Worm (Caenorhabditis elegans): ENCODE data around the gene srbc-9.

Gene srbc-9

ce11 chrV:7532947-7533346, 42.7 kb upstream of the srbc-9 start, which contains the start of gene C54F6.3:
Gene C54F6.3, plus strand, starts transcription at chrV:7533247.
- TF ChIP-seq hlh-30 (tag; optimal IDR thresholded peaks at IDR 0.05; ENCODE audit: insufficient read depth) = no peak

DNA sequence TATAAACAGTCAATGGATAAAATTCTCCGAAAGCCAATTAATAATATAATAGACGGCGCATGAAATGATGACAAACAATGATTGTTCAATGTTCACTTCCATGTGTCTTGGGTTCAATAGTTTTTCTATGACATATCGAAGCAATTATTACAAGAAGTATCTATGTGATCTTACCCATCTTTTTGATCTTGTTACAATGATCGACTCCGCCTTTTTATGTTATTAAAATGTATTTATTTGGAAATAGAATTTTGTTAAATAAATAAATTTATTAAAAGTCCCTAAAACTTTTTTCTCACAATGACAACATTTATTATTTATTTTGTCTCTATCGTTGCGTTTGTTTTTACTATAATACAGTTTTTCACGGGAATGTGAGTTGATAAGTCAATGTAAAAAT, 39.6 kb upstream of the srbc-9 start, which contains the start of gene swt-2:
Gene swt-2 (plus strand): TSS at position 301 of the 400 bp plus-strand sequence.
- TF ChIP-seq ceh-6 (GFP tag; optimal IDR thresholded peaks at IDR 0.05) (no peak), rnt-1 (tag; optimal IDR thresholded peaks at IDR 0.05) (no peak), sox-2 (GFP tag; IDR thresholded peaks at IDR 0.05) (no peak), pag-3 (tag; optimal IDR thresholded peaks at IDR 0.05; ENCODE audit: borderline replicate concordance) (no peak), nhr-11 (tag; optimal IDR thresholded peaks at IDR 0.05) (no peak), tbx-7 (tag; optimal IDR thresholded peaks at IDR 0.05) (no peak), unc-55 (GFP tag; optimal IDR thresholded peaks at IDR 0.05) (no peak), ceh-31 (tag; optimal IDR thresholded peaks at IDR 0.05) (no peak), fax-1 (tag; optimal IDR thresholded peaks at IDR 0.05) (no peak), K02D7.2 (tag; optimal IDR thresholded peaks at IDR 0.05) (no peak), ceh-34 (tag; optimal IDR thresholded peaks at IDR 0.05) (no peak), odd-2 (tag; optimal IDR thresholded peaks at IDR 0.05) (no peak), T23F11.4 (GFP tag; optimal IDR thresholded peaks at IDR 0.05) (no peak), che-1 (tag; optimal IDR thresholded peaks at IDR 0.05) (no peak)

DNA sequence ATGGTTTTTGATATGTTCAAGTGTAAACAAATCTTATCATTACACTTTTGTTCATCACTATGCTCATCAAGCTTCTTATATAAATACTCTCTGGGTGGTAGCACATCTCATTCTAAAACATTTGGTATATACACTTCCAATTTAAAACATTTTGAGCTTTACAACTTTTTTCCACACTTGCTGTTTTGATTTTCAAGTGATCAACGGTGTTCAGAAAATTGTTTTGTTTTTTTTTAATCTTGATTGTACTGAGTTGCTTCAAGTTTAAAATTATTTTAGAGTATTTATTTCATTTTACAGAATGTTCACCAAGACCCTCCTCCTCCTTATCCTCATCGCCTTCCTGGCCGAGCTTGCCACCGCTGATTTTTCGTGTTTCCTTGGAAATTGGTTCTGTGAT, 38.6 kb upstream of the srbc-9 start, which contains the start of gene C54F6.5:
Gene C54F6.5 (plus strand): TSS at position 301 of the 400 bp plus-strand sequence.
- TF ChIP-seq sdc-2 (tag; optimal IDR thresholded peaks at IDR 0.05) (no peak), fkh-10 (GFP tag; optimal IDR thresholded peaks at IDR 0.05) (no peak), eyg-1 (tag; optimal IDR thresholded peaks at IDR 0.05) (no peak), ceh-45 (GFP tag; IDR thresholded peaks at IDR 0.05) (no peak), ceh-24 (tag; optimal IDR thresholded peaks at IDR 0.05) (no peak), nhr-232 (tag; optimal IDR thresholded peaks at IDR 0.05) (no peak), ama-1 (optimal IDR thresholded peaks at IDR 0.05) (no peak)

ce11 chrV:7527153-7527552, 36.9 kb upstream of the srbc-9 start, which contains the start of gene C54F6.17:
Gene C54F6.17, plus strand, starts transcription at chrV:7527453.
- TF ChIP-seq sdc-2 (tag; optimal IDR thresholded peaks at IDR 0.05) = no peak
- TF ChIP-seq pqm-1 (tag; optimal IDR thresholded peaks at IDR 0.05) = no peak
- TF ChIP-seq dmd-4 (tag; optimal IDR thresholded peaks at IDR 0.05; ENCODE audit: borderline replicate concordance) = no peak
- no peak for TF ChIP-seq hlh-13 (GFP tag; optimal IDR thresholded peaks at IDR 0.05)
- TF ChIP-seq fkh-10 (GFP tag; optimal IDR thresholded peaks at IDR 0.05) = no peak
- TF ChIP-seq eyg-1 (tag; optimal IDR thresholded peaks at IDR 0.05) = no peak
- no peak for TF ChIP-seq ets-4 (tag; optimal IDR thresholded peaks at IDR 0.05)
- TF ChIP-seq hlh-30 (tag; optimal IDR thresholded peaks at IDR 0.05; ENCODE audit: insufficient read depth) = no peak
- no peak for TF ChIP-seq hlh-8 (tag; optimal IDR thresholded peaks at IDR 0.05)
- no peak for TF ChIP-seq C08G9.2 (tag; optimal IDR thresholded peaks at IDR 0.05)
- no peak for TF ChIP-seq ceh-2 (tag; optimal IDR thresholded peaks at IDR 0.05)
- TF ChIP-seq ztf-16 (tag; optimal IDR thresholded peaks at IDR 0.05) = no peak

DNA sequence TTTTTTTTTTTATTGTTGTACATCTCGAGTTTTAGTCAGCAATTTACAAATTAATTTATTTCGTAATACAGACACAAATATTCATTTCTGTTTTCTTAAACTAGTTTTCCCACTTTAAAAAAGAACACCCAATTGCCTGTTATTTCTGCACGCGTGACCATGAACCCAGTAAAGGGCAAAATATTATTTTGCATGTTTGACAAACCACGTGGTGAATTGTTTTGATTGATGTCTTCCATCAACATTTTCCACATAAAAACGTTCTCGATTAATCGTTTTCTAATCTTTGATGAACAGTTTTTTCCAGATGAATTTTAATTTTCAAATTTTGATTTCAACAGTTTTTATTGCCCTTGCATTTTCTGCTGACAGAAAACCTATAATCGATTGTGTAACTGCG, 35.5 kb upstream of the srbc-9 start, which contains the start of gene C54F6.18:
Gene C54F6.18 (plus strand): TSS at position 301 of the 400 bp plus-strand sequence.
- TF ChIP-seq hlh-13 (GFP tag; optimal IDR thresholded peaks at IDR 0.05) = no peak

DNA sequence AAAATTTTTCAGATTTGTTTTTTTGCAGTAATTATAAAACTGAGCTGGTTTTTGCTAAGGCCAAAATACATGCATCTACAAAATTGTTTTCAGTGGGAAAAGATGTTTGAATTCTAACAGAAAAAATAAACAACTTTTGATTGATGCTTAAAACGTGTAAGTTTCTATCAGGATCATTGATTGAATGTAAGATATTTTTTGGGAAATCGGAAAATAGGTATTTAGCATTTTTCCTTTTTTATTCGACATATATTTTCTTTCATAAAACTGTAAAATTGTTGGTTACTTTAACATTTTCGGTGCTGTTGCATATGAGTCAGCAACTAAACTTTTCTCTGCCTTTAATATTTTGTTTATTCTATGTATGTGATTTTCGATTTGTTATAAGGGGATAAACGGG, 34.2 kb upstream of the srbc-9 start, which contains the start of gene C54F6.20:
Gene C54F6.20 (plus strand): TSS at position 301 of the 400 bp plus-strand sequence.
- TF ChIP-seq tbx-7 (tag; optimal IDR thresholded peaks at IDR 0.05) (no peak), lin-11 (tag; optimal IDR thresholded peaks at IDR 0.05) (no peak), hlh-8 (tag; optimal IDR thresholded peaks at IDR 0.05) (no peak), sox-4 (tag; optimal IDR thresholded peaks at IDR 0.05) (no peak), ceh-18 (tag; optimal IDR thresholded peaks at IDR 0.05) (no peak), Y22D7AL.16 (tag; optimal IDR thresholded peaks at IDR 0.05) (no peak), dmd-4 (tag; optimal IDR thresholded peaks at IDR 0.05; ENCODE audit: borderline replicate concordance) (no peak), pros-1 (tag; optimal IDR thresholded peaks at IDR 0.05) (no peak), fkh-10 (GFP tag; optimal IDR thresholded peaks at IDR 0.05) (no peak), unc-42 (tag; optimal IDR thresholded peaks at IDR 0.05) (no peak), ceh-2 (tag; optimal IDR thresholded peaks at IDR 0.05) (no peak), syd-9 (tag; optimal IDR thresholded peaks at IDR 0.05) (no peak), pag-3 (tag; optimal IDR thresholded peaks at IDR 0.05; ENCODE audit: borderline replicate concordance) (no peak), unc-3 (GFP tag; conservative IDR thresholded peaks at IDR 0.05) (no peak), unc-3 (tag; optimal IDR thresholded peaks at IDR 0.05) (no peak), pha-2 (tag; optimal IDR thresholded peaks at IDR 0.05) (no peak), ceh-14 (tag; optimal IDR thresholded peaks at IDR 0.05) (no peak), ttx-3 (tag; optimal IDR thresholded peaks at IDR 0.05) (no peak), zip-5 (tag; optimal IDR thresholded peaks at IDR 0.05) (no peak), ama-1 (optimal IDR thresholded peaks at IDR 0.05) (no peak)

All from whole organism, late embryonic.